Fruit fly (Drosophila melanogaster) whole organism, embryonic: ENCODE data around the gene CG8065.

ENCODE experiments used
- Atf3 ChIP-seq: fragments of 200-800 bp; sonication (Bioruptor generic); optimal IDR thresholded peaks from 3 replicates; lab custom pipeline; 2016; ENCODE audit warnings: missing biosample characterization, missing genetic modification characterization
- Bgb ChIP-seq: fragments of 200-800 bp; sonication (Bioruptor generic); IDR thresholded peaks from 2 replicates; pipeline ENCODE4 v1.3.6; 2022; ENCODE audit warnings: missing biosample characterization, missing genetic modification characterization; ENCODE audit not compliant: partially characterized antibody
- CG10431 ChIP-seq: fragments of 200-800 bp; sonication (Bioruptor generic); optimal IDR thresholded peaks from 3 replicates; lab custom pipeline; 2018; ENCODE audit warnings: missing biosample characterization, mild to moderate bottlenecking, missing genetic modification characterization
- CG10654 ChIP-seq: fragments of 200-800 bp; sonication (Bioruptor generic); optimal IDR thresholded peaks from 2 replicates; lab custom pipeline; 2016; ENCODE audit warnings: missing biosample characterization, missing genetic modification characterization
- CG11560 ChIP-seq: fragments of 200-800 bp; sonication (Bioruptor generic); IDR thresholded peaks from 3 replicates; pipeline ENCODE4 v1.3.6; 2022; ENCODE audit warnings: missing biosample characterization, missing genetic modification characterization
- CG13424 ChIP-seq: fragments of 200-800 bp; sonication (Bioruptor generic); optimal IDR thresholded peaks from 2 replicates; lab custom pipeline; 2019; ENCODE audit warnings: missing biosample characterization, mild to moderate bottlenecking, missing genetic modification characterization, moderate library complexity
- CG14667 ChIP-seq: fragments of 200-800 bp; sonication (Bioruptor generic); IDR thresholded peaks from 2 replicates; pipeline ENCODE4 v1.3.6; 2022; ENCODE audit warnings: missing biosample characterization, missing genetic modification characterization
- CG15269 ChIP-seq: fragments of 200-800 bp; sonication (Bioruptor generic); optimal IDR thresholded peaks from 2 replicates; lab custom pipeline; 2018; ENCODE audit warnings: missing biosample characterization, mild to moderate bottlenecking, missing genetic modification characterization, moderate library complexity
- CG15479 ChIP-seq: fragments of 200-800 bp; sonication (Bioruptor generic); optimal IDR thresholded peaks from 3 replicates; lab custom pipeline; 2019; ENCODE audit warnings: missing biosample characterization, mild to moderate bottlenecking, missing genetic modification characterization, moderate library complexity
- CG17568 ChIP-seq: fragments of 200-800 bp; sonication (Bioruptor generic); optimal IDR thresholded peaks from 2 replicates; lab custom pipeline; 2018; ENCODE audit warnings: missing biosample characterization, mild to moderate bottlenecking, missing genetic modification characterization, moderate library complexity
- CG30403 ChIP-seq: fragments of 200-800 bp; sonication (Bioruptor generic); optimal IDR thresholded peaks from 3 replicates; lab custom pipeline; 2016; ENCODE audit warnings: missing biosample characterization, missing genetic modification characterization
- CG33557 ChIP-seq: fragments of 200-800 bp; sonication (Bioruptor generic); optimal IDR thresholded peaks from 2 replicates; lab custom pipeline; 2019; ENCODE audit warnings: missing biosample characterization, mild to moderate bottlenecking, missing genetic modification characterization, moderate library complexity
- CG4617 ChIP-seq: fragments of 200-800 bp; sonication (Bioruptor generic); optimal IDR thresholded peaks from 3 replicates; lab custom pipeline; 2016; ENCODE audit warnings: missing biosample characterization, missing genetic modification characterization, borderline replicate concordance
- CG7839 ChIP-seq: fragments of 200-800 bp; sonication (Bioruptor generic); optimal IDR thresholded peaks from 3 replicates; lab custom pipeline; 2018; ENCODE audit warnings: missing biosample characterization, mild to moderate bottlenecking, missing genetic modification characterization, moderate library complexity
- CG8359 ChIP-seq: fragments of 200-800 bp; sonication (Bioruptor generic); optimal IDR thresholded peaks from 2 replicates; lab custom pipeline; 2017; ENCODE audit warnings: missing biosample characterization, mild to moderate bottlenecking, missing genetic modification characterization, borderline replicate concordance
- CG8944 ChIP-seq: fragments of 200-800 bp; sonication (Bioruptor generic); optimal IDR thresholded peaks from 3 replicates; lab custom pipeline; 2016; ENCODE audit warnings: missing biosample characterization, missing genetic modification characterization
- CG9817 ChIP-seq: fragments of 200-800 bp; sonication (Bioruptor generic); optimal IDR thresholded peaks from 2 replicates; lab custom pipeline; 2018; ENCODE audit warnings: missing biosample characterization, mild to moderate bottlenecking, missing genetic modification characterization, moderate library complexity
- Camta ChIP-seq: fragments of 200-800 bp; sonication (Bioruptor generic); optimal IDR thresholded peaks from 2 replicates; lab custom pipeline; 2016; ENCODE audit warnings: missing biosample characterization, missing genetic modification characterization
- CrebB ChIP-seq: fragments of 200-800 bp; sonication (Bioruptor generic); optimal IDR thresholded peaks from 3 replicates; lab custom pipeline; 2018; ENCODE audit warnings: missing biosample characterization, mild to moderate bottlenecking, missing genetic modification characterization
- Dad ChIP-seq: fragments of 200-800 bp; sonication (Bioruptor generic); optimal IDR thresholded peaks from 3 replicates; lab custom pipeline; 2016; ENCODE audit warnings: missing biosample characterization, missing genetic modification characterization
- Drgx ChIP-seq: fragments of 200-800 bp; sonication (Bioruptor generic); IDR thresholded peaks from 2 replicates; pipeline ENCODE4 v1.3.6; 2022; ENCODE audit warnings: missing biosample characterization, missing genetic modification characterization
- Fer1 ChIP-seq: fragments of 200-800 bp; sonication (Bioruptor generic); optimal IDR thresholded peaks from 2 replicates; lab custom pipeline; 2017; ENCODE audit warnings: missing biosample characterization, mild to moderate bottlenecking, missing genetic modification characterization
- Hmr ChIP-seq: fragments of 200-800 bp; sonication (Bioruptor generic); optimal IDR thresholded peaks from 3 replicates; lab custom pipeline; 2017; ENCODE audit warnings: mild to moderate bottlenecking, missing biosample characterization, missing genetic modification reagents, missing genetic modification characterization
- Hr51 ChIP-seq, 2 experiments: fragments of 200-800 bp; sonication (Bioruptor generic); optimal IDR thresholded peaks; 2 replicates in 1 of 2; 3 replicates in 1 of 2; lab custom pipeline; 2016 to 2018; ENCODE audit warnings: missing biosample characterization in 2 of 2, missing genetic modification characterization in 2 of 2, mild to moderate bottlenecking in 1 of 2, moderate library complexity in 1 of 2
- Hsf ChIP-seq: fragments of 200-800 bp; sonication (Bioruptor generic); optimal IDR thresholded peaks from 3 replicates; lab custom pipeline; 2016; ENCODE audit warnings: missing biosample characterization, missing genetic modification characterization
- Jarid2 ChIP-seq: fragments of 200-800 bp; sonication (Bioruptor generic); optimal IDR thresholded peaks from 3 replicates; lab custom pipeline; 2017; ENCODE audit warnings: mild to moderate bottlenecking, missing biosample characterization, missing genetic modification reagents, missing genetic modification characterization
- MTF-1 ChIP-seq: fragments of 200-800 bp; sonication (Bioruptor generic); optimal IDR thresholded peaks from 2 replicates; lab custom pipeline; 2018; ENCODE audit warnings: missing biosample characterization, mild to moderate bottlenecking, missing genetic modification characterization, borderline replicate concordance
- Mes4 ChIP-seq: fragments of 200-800 bp; sonication (Bioruptor generic); optimal IDR thresholded peaks from 2 replicates; lab custom pipeline; 2016; ENCODE audit warnings: missing biosample characterization, missing genetic modification characterization
- NfI ChIP-seq: fragments of 200-800 bp; sonication (Bioruptor generic); optimal IDR thresholded peaks from 3 replicates; lab custom pipeline; 2018; ENCODE audit warnings: missing biosample characterization, mild to moderate bottlenecking, missing genetic modification characterization, moderate library complexity
- Oaz ChIP-seq: fragments of 200-800 bp; sonication (Bioruptor generic); IDR thresholded peaks from 2 replicates; pipeline ENCODE4 v1.3.6; 2022; ENCODE audit warnings: missing biosample characterization, missing genetic modification characterization
- Scr ChIP-seq: fragments of 200-800 bp; sonication (Bioruptor generic); IDR thresholded peaks from 2 replicates; pipeline ENCODE4 v1.3.6; 2022; ENCODE audit warnings: missing biosample characterization, missing genetic modification characterization; ENCODE audit not compliant: partially characterized antibody
- Sox102F ChIP-seq: fragments of 200-800 bp; sonication (Bioruptor generic); optimal IDR thresholded peaks from 2 replicates; lab custom pipeline; 2018; ENCODE audit warnings: missing biosample characterization, mild to moderate bottlenecking, missing genetic modification characterization, moderate library complexity
- TFAM ChIP-seq: fragments of 200-800 bp; sonication (Bioruptor generic); optimal IDR thresholded peaks from 2 replicates; lab custom pipeline; 2017; ENCODE audit warnings: missing biosample characterization, missing genetic modification characterization, inconsistent platforms
- Xrp1 ChIP-seq: fragments of 200-800 bp; sonication (Bioruptor generic); IDR thresholded peaks from 2 replicates; pipeline ENCODE4 v1.3.6; 2022; ENCODE audit warnings: missing biosample characterization, missing genetic modification characterization
- ase ChIP-seq: fragments of 200-800 bp; sonication (Bioruptor generic); IDR thresholded peaks from 3 replicates; pipeline ENCODE4 v1.3.6; 2022; ENCODE audit warnings: missing biosample characterization, missing genetic modification characterization
- az2 ChIP-seq: fragments of 200-800 bp; sonication (Bioruptor generic); optimal IDR thresholded peaks from 3 replicates; lab custom pipeline; 2016; ENCODE audit warnings: missing biosample characterization, missing genetic modification characterization
- bbx ChIP-seq: fragments of 200-800 bp; sonication (Bioruptor generic); IDR thresholded peaks from 2 replicates; pipeline ENCODE4 v1.3.6; 2022; ENCODE audit warnings: missing biosample characterization, missing genetic modification characterization; ENCODE audit not compliant: partially characterized antibody
- bcd ChIP-seq: fragments of 200-800 bp; sonication (Bioruptor generic); optimal IDR thresholded peaks from 2 replicates; lab custom pipeline; 2017; ENCODE audit warnings: missing biosample characterization, mild to moderate bottlenecking, missing genetic modification characterization
- cwo ChIP-seq: fragments of 200-800 bp; sonication (Bioruptor generic); optimal IDR thresholded peaks from 3 replicates; lab custom pipeline; 2017; ENCODE audit warnings: missing biosample characterization, missing genetic modification characterization, mild to moderate bottlenecking, moderate library complexity, missing genetic modification reagents
- eve ChIP-seq, 2 experiments: fragments of >200 bp; optimal IDR thresholded peaks; 2 replicates each; lab custom pipeline; 2017; ENCODE audit warnings: missing biosample characterization in 2 of 2, missing genetic modification characterization in 2 of 2
- gcm ChIP-seq: fragments of 200-800 bp; sonication (Bioruptor generic); optimal IDR thresholded peaks from 2 replicates; lab custom pipeline; 2019; ENCODE audit warnings: missing biosample characterization, mild to moderate bottlenecking, missing genetic modification characterization, moderate library complexity
- inv ChIP-seq: fragments of 200-800 bp; sonication (Bioruptor generic); IDR thresholded peaks from 2 replicates; pipeline ENCODE4 v1.3.6; 2022; ENCODE audit warnings: missing biosample characterization, missing genetic modification characterization; ENCODE audit not compliant: partially characterized antibody
- lov ChIP-seq, 2 experiments: fragments of 200-800 bp in 1 of 2; fragments of >200 bp in 1 of 2; sonication (Bioruptor generic) in 1 of 2; IDR thresholded peaks in 1 of 2; optimal IDR thresholded peaks in 1 of 2; 2 replicates in 1 of 2; 3 replicates in 1 of 2; pipeline versions ENCODE4 v1.3.6 to Lab custom; 2017 to 2022; ENCODE audit warnings: missing biosample characterization in 1 of 2, missing genetic modification characterization in 1 of 2
- ro ChIP-seq: fragments of 200-800 bp; sonication (Bioruptor generic); IDR thresholded peaks from 2 replicates; pipeline ENCODE4 v1.3.6; 2022; ENCODE audit warnings: missing biosample characterization, missing genetic modification characterization
- sens-2 ChIP-seq: fragments of 200-800 bp; sonication (Bioruptor generic); IDR thresholded peaks from 2 replicates; pipeline ENCODE4 v1.3.6; 2022; ENCODE audit warnings: missing biosample characterization, missing genetic modification characterization
- trem ChIP-seq: fragments of 200-800 bp; optimal IDR thresholded peaks from 3 replicates; lab custom pipeline; 2019; ENCODE audit warnings: missing biosample characterization, mild to moderate bottlenecking, missing genetic modification characterization, moderate library complexity
- zen2 ChIP-seq: fragments of 200-800 bp; sonication (Bioruptor generic); IDR thresholded peaks from 3 replicates; pipeline ENCODE4 v1.3.6; 2022; ENCODE audit warnings: missing biosample characterization, missing genetic modification characterization; ENCODE audit not compliant: partially characterized antibody

Gene CG8065

dm6 chr3L:10206226-10206968, 9.1 kb upstream of the CG8065 start (continued):
- TF ChIP-seq CG13424 (tag; lab: Kevin White, UChicago) (peak; percentile 57), cwo (peak; percentile 23), Hr51 (GFP tag; optimal IDR thresholded peaks at IDR 0.05; lab: Kevin White, UChicago) (peak in 1 of 2 experiments; percentile 25), lov (optimal IDR thresholded peaks at IDR 0.05; lab: Kevin White, UChicago) (no peak), lov (GFP tag; IDR thresholded peaks at IDR 0.05; lab: Robert Waterston, UW) (no peak), Fer1 (GFP tag; lab: Kevin White, UChicago) (peak; percentile 24), Mes4 (GFP tag; lab: Kevin White, UChicago) (no peak), CG10431 (GFP tag; lab: Kevin White, UChicago) (no peak), CG4617 (GFP tag; lab: Kevin White, UChicago) (no peak), trem (peak; percentile 72), az2 (GFP tag; lab: Kevin White, UChicago) (peak; percentile 53), Xrp1 (peak; percentile 69), Scr (GFP tag; lab: Robert Waterston, UW) (no peak), Drgx (no peak), bbx (no peak), CG17568 (GFP tag; lab: Kevin White, UChicago) (no peak), TFAM (no peak), MTF-1 (no peak), ro (GFP tag; lab: Robert Waterston, UW) (no peak), NfI (GFP tag; lab: Kevin White, UChicago) (no peak), CG8944 (GFP tag; lab: Kevin White, UChicago) (no peak), Hsf (GFP tag; lab: Kevin White, UChicago) (peak; percentile 16), Jarid2 (GFP tag; lab: Kevin White, UChicago) (no peak), gcm (GFP tag; lab: Kevin White, UChicago) (no peak), CG10654 (peak; percentile 39), CG7839 (tag; lab: Kevin White, UChicago) (peak; percentile 64), ase (GFP tag; lab: Robert Waterston, UW) (no peak), CG11560 (no peak), Camta (GFP tag; lab: Kevin White, UChicago) (peak; percentile 8), CG15269 (tag; lab: Kevin White, UChicago) (peak; percentile 39), CG9817 (tag; lab: Kevin White, UChicago) (no peak), inv (GFP tag; lab: Robert Waterston, UW) (no peak), CG15479 (GFP tag; lab: Kevin White, UChicago) (no peak), CG8359 (GFP tag; lab: Kevin White, UChicago) (peak; percentile 9), CG14667 (no peak), Sox102F (peak; percentile 75), zen2 (GFP tag; lab: Robert Waterston, UW) (no peak), bcd (GFP tag; lab: Kevin White, UChicago) (peak; percentile 46), Bgb (GFP tag; lab: Robert Waterston, UW) (no peak), sens-2 (0 out of 2 replicates have a peak, but pooled peaks have one; percentile 21), Oaz (GFP tag; lab: Robert Waterston, UW) (no peak), Atf3 (no peak), Dad (GFP tag; lab: Kevin White, UChicago) (no peak), CG33557 (GFP tag; lab: Kevin White, UChicago) (no peak), eve (GFP tag; optimal IDR thresholded peaks at IDR 0.05; lab: Kevin White, UChicago) (peak in 1 of 2 experiments; percentile 85), CG30403 (GFP tag; lab: Kevin White, UChicago) (peak; percentile 43), Hmr (peak; percentile 1), CrebB (tag; lab: Kevin White, UChicago) (no peak)
